Fruit fly (Drosophila melanogaster): ENCODE results near the gene CG4956.

DNA sequence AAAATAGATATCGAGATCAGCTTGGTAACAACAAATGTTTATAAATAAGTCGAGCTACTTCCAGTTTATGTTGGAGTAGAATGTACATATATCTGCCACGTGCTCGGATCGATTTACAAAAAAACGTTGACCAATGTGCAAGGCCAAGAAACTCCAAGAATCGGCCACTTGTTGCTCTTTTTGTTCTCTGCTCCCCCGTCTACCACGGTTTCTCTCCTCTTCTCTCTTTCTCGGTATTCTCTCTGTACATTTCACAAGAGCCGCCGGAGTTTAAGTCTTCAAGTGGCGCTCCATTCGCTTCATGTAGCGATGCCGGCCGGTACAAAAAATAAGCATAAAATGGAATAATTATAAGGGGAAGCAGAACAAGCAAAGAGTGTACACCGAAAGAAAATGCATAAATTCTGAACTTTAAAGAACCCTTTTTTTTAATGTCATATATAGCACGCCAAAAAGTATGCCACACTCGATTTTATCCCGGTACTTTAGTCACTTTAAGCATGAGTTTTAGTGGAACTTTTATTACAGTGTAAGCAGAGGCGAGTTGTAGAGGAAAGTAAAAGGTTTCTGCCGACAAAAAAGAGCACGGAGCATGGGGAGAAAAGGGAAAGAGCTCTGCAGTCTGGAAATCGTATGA is 40.3 kb downstream of the CG4956 start:
- TF ChIP-seq CG8478 (optimal IDR thresholded peaks at IDR 0.05) (no peak), CTCF (optimal IDR thresholded peaks at IDR 0.05) (no peak)

Data from S2 (cell line).